Worm (Caenorhabditis elegans) whole organism, late embryonic: Measurements from ENCODE around the gene ZC412.5.

Experiments used
- K02D7.2 ChIP-seq: sonication (generic microtip); optimal IDR thresholded peaks from 2 replicates; lab custom pipeline; 2017; ENCODE audit warnings: mild to moderate bottlenecking, missing genetic modification characterization, missing compliant biosample characterization
- che-1 ChIP-seq: sonication (generic microtip); optimal IDR thresholded peaks from 2 replicates; lab custom pipeline; 2016; ENCODE audit warnings: mild to moderate bottlenecking, missing genetic modification characterization, missing compliant biosample characterization
- elt-2 ChIP-seq: sonication (generic microtip); optimal IDR thresholded peaks from 2 replicates; lab custom pipeline; 2016; ENCODE audit warnings: missing genetic modification reagents, missing genetic modification characterization, missing compliant biosample characterization
- syd-9 ChIP-seq: sonication (generic microtip); optimal IDR thresholded peaks from 2 replicates; lab custom pipeline; 2016; ENCODE audit warnings: mild to moderate bottlenecking, missing genetic modification characterization, moderate library complexity, missing compliant biosample characterization
- unc-86 ChIP-seq: sonication (generic microtip); optimal IDR thresholded peaks from 2 replicates; lab custom pipeline; 2016; ENCODE audit warnings: missing genetic modification characterization, missing compliant biosample characterization

DNA sequence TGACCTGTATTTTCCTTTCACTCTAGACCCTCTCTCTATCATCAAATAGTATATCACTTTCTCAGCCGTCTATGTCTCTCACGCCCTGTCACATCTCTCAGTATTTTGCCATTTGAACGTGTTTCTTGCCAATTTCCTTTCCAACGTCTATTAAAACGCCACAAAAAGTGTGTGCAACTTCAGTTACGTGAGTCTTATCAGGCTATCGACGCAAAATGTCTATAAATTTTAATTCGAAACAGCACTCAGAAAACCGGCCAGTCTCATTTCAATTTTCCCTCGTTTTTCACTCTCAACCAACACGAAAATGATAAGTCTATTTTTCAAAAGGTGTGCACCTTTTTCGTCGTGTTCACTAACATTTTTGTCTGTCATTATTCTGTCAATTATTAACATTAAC lies 20.3 kb upstream of the ZC412.5 start, which contains the start of gene mpst-3:
- no peak for TF ChIP-seq K02D7.2 (tag; lab: Kevin White, UChicago)
- TF ChIP-seq elt-2 (tag; lab: Kevin White, UChicago) = no peak
- TF ChIP-seq unc-86 (tag; lab: Kevin White, UChicago) = no peak
- TF ChIP-seq che-1 (tag; lab: Kevin White, UChicago) = no peak
- no peak for TF ChIP-seq syd-9 (tag; lab: Kevin White, UChicago)
